Fruit fly (Drosophila melanogaster) whole organism: ENCODE results near the gene CG11369.

Experiments used
- CG8478 ChIP-seq: fragments of >200 bp; optimal IDR thresholded peaks from 2 replicates; lab custom pipeline; 2018; ENCODE audit warnings: inconsistent platforms
- Dll ChIP-seq: fragments of >200 bp; optimal IDR thresholded peaks from 2 replicates; lab custom pipeline; 2017
- EcR ChIP-seq, 2 experiments: fragments of >200 bp; optimal IDR thresholded peaks; 2 replicates each; lab custom pipeline; 2017; ENCODE audit warnings: missing biosample characterization in 2 of 2, missing genetic modification characterization in 2 of 2, missing genetic modification reagents in 2 of 2
- pan ChIP-seq: fragments of >200 bp; optimal IDR thresholded peaks from 2 replicates; lab custom pipeline; 2017
- psq ChIP-seq: fragments of >200 bp; optimal IDR thresholded peaks from 2 replicates; lab custom pipeline; 2017
- usp ChIP-seq: fragments of >200 bp; optimal IDR thresholded peaks from 2 replicates; lab custom pipeline; 2017; ENCODE audit warnings: missing biosample characterization, missing genetic modification characterization, mixed read lengths

Gene CG11369

DNA sequence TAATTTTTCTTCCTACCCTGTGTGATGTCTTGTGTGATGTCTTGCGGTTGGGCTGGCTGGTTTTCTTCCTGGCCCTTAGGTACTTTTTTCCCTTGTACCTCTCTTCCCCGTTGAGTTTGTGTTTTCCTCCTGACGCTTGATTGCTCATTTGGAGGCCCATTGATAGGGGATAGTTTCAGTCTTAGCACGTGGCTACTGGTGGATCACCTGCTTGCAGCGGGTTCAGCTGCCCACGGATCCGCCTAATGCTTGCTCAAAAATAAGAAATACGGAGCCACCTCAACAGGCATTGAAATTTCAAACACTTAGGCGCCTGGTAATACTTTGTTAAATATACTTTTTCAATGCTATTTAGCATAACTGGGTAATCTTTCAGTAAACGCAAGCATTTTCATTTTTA lies at the start of gene CG11369:
Gene CG11369 (plus strand): TSS at position 301 of the 400 bp plus-strand sequence.
- TF ChIP-seq pan (lab: Kevin White, UChicago) (no peak), CG8478 (lab: Kevin White, UChicago) (no peak), EcR (GFP tag; optimal IDR thresholded peaks at IDR 0.05; lab: Kevin White, UChicago) (no peak), psq (lab: Kevin White, UChicago) (no peak), usp (GFP tag; lab: Kevin White, UChicago) (no peak), Dll (lab: Kevin White, UChicago) (no peak)

DNA sequence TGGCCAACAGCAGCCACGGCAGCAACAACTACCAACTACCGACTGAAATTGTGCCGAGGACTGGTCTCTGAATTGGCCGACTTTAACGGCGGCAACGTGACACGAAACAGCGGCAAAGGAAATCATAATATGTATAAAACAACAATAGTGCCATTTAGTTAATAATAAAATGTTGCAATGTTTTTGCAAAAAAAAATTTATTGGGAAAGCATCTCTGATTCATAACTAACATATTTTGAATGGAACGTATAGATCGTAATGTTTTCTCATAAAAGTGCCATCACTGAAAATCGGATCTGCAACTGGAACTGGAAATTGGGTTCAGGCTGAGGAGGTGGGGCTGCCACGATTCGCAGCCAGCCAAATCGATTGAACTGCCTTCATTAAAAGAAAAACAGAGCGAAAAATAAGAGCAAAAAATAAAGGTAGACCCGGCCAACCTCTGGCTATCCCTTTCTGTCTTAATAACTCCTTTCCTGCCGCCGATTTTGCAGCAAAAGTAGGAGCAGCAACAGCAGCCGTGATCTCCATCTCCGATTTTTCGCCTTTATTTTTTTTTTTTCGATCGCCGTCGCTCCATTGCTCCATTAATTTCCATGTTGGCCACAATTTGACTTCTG lies 47.9 kb upstream of the CG11369 start:
- TF ChIP-seq usp (GFP tag; lab: Kevin White, UChicago) (no peak), pan (lab: Kevin White, UChicago) (no peak), EcR (GFP tag; optimal IDR thresholded peaks at IDR 0.05; lab: Kevin White, UChicago) (no peak), Dll (lab: Kevin White, UChicago) (no peak), psq (lab: Kevin White, UChicago) (no peak), CG8478 (lab: Kevin White, UChicago) (no peak)

DNA sequence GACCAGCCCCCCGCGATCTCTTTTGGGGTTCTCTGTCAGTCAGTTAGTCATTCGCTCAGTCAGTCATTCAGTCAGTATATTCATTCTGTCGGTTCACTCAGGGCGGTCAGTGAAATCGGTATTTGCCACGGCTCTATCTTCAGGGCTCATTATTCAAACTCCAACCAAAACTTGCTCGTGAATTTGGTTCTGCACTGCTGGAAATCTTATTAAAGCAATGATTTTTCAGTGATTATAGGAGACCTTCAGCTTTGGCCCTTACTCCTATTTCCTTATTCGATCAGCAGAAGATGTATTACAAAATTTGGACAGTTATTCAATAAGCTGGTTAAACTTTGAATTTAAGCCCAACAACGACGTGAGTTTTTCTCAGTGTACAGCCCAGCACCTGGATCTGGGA lies 47.2 kb upstream of the CG11369 start:
- no peak for TF ChIP-seq Dll (lab: Kevin White, UChicago)
- no peak for TF ChIP-seq EcR (GFP tag; optimal IDR thresholded peaks at IDR 0.05; lab: Kevin White, UChicago)
- no peak for TF ChIP-seq psq (lab: Kevin White, UChicago)
- no peak for TF ChIP-seq usp (GFP tag; lab: Kevin White, UChicago)
- TF ChIP-seq pan (lab: Kevin White, UChicago), result no peak
- no peak for TF ChIP-seq CG8478 (lab: Kevin White, UChicago)

DNA sequence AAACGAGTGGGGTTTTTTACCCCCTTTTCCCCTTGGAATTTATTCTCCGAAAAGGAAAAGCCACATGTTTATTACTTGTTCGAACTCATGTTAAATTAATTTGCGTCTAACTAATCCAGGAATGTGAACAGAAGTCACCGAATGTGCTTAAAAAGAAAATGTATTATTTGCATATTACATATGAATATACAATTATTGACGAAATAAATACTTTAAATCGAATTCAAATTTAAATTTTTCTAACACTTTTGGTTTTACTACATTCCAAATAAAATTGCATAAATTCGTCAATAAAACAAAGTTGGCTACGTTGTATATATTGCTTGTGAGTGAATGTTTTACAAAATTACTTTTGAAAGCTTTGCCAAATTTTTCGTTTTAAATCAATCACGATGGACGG lies 46.1 kb upstream of the CG11369 start, which contains the start of gene CG43138:
Gene CG43138 (plus strand): TSS at position 301 of the 400 bp plus-strand sequence.
- TF ChIP-seq CG8478 (lab: Kevin White, UChicago), result no peak
- no peak for TF ChIP-seq EcR (GFP tag; optimal IDR thresholded peaks at IDR 0.05; lab: Kevin White, UChicago)
- TF ChIP-seq Dll (lab: Kevin White, UChicago), result no peak

DNA sequence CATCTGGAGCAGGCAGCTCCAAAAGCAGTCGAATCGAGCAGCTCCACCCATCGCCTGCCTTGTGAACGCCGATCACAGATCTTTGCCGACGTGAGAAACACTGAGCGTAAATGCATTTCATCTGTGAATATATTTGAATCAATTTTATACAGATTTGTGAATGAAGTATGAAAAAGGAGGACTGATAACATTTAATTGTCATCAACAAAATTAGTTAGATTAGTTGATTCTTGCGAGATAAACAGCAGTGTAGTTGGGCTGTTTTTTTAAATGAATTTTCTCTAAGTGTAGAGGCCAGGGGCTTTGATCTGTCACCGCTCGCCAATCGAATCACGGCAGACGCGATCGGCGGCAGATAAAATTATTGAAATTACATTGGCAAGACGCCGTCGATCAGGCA lies 43.9 kb upstream of the CG11369 start:
- TF ChIP-seq CG8478 (lab: Kevin White, UChicago) (no peak), pan (lab: Kevin White, UChicago) (no peak), psq (lab: Kevin White, UChicago) (no peak), EcR (GFP tag; optimal IDR thresholded peaks at IDR 0.05; lab: Kevin White, UChicago) (no peak), usp (GFP tag; lab: Kevin White, UChicago) (no peak), Dll (lab: Kevin White, UChicago) (no peak)

DNA sequence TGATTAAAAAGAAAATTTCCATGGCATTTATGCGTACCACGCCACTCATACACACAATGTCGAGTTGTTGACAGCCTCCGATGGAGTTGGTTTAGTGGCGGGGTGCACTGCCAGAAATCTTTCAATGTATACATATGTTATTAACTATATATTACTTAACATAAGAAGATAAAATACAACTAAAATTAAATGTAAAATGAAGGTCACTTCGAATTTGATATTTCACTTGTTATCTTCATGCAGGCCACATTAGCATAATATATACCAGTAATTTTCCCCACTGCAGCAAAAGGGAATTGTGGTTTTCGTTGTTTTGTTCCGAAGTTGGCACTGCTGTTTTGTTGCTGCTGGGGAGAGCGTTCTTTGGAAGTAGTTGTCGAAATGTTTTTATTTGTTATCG lies 39.2 kb upstream of the CG11369 start:
- TF ChIP-seq EcR (GFP tag; optimal IDR thresholded peaks at IDR 0.05; lab: Kevin White, UChicago) (no peak), Dll (lab: Kevin White, UChicago) (no peak), CG8478 (lab: Kevin White, UChicago) (no peak), pan (lab: Kevin White, UChicago) (no peak), psq (lab: Kevin White, UChicago) (no peak)

DNA sequence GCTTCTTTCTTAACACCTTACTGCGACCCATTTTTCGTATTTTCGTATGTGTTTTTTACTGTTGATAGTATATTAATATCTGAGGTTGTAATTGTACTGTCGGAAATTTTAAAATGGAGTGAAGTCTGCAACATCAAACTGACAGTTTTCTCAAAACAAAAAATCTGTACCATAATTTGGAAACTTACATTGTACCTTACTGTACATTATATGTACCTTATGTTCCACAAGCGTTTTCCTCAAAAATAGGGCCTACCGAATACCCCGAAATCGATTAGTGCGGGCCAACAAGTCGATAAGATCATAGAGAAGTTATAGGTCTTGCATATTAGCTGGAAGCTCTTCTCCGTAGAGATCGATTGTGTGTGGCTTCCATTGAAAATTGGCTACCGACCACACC lies 37.2 kb upstream of the CG11369 start, which contains the start of gene CG32720:
Gene CG32720 (minus strand): TSS at position 101 of the 400 bp plus-strand sequence.
- TF ChIP-seq usp (GFP tag; lab: Kevin White, UChicago) (no peak), pan (lab: Kevin White, UChicago) (no peak), EcR (GFP tag; optimal IDR thresholded peaks at IDR 0.05; lab: Kevin White, UChicago) (no peak), psq (lab: Kevin White, UChicago) (no peak), Dll (lab: Kevin White, UChicago) (no peak), CG8478 (lab: Kevin White, UChicago) (no peak)

DNA sequence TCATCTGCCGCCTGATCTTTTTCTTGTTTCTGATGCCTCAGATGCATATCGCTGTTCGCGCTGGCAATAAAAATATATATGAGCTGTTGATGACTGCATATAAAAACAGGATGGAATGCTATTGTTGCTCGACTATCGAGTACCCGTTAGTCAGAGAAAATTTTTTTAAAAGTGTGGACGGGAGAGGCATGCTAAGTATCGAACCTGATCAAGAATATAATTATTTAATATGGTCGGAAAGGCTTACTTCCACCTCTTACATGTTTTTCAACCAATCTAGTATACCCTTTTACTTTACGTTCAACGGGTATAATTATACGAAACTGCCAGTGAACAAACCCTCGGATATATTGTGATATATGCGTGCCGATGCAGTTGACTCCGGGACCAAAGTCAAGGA lies 36.3 kb upstream of the CG11369 start:
- TF ChIP-seq CG8478 (lab: Kevin White, UChicago) (no peak), Dll (lab: Kevin White, UChicago) (no peak), pan (lab: Kevin White, UChicago) (peak; percentile 13), EcR (GFP tag; optimal IDR thresholded peaks at IDR 0.05; lab: Kevin White, UChicago) (no peak), usp (GFP tag; lab: Kevin White, UChicago) (no peak)

DNA sequence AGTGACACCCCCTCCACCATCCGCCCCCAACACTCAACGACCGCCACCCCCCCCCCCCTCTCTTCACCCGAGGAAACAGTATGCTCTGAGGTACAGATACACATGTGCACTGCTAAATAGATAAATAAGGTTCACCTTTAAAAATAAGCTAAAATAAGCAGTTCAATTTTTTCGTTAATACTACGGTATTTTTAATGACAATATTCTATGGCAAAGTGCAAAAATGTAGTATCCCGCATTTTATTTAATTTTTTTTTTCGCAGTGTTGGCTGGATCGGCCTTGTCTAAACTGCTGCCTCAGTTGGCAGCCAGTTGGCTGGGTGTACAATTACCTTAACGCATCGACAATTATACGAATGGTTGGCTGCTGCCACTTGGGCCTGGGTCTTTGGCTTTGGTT lies 35.0 kb upstream of the CG11369 start:
- no peak for TF ChIP-seq EcR (GFP tag; optimal IDR thresholded peaks at IDR 0.05; lab: Kevin White, UChicago)
- TF ChIP-seq psq (lab: Kevin White, UChicago), result no peak
- TF ChIP-seq CG8478 (lab: Kevin White, UChicago), result no peak
- TF ChIP-seq pan (lab: Kevin White, UChicago), result no peak
- TF ChIP-seq Dll (lab: Kevin White, UChicago), result no peak
- no peak for TF ChIP-seq usp (GFP tag; lab: Kevin White, UChicago)

DNA sequence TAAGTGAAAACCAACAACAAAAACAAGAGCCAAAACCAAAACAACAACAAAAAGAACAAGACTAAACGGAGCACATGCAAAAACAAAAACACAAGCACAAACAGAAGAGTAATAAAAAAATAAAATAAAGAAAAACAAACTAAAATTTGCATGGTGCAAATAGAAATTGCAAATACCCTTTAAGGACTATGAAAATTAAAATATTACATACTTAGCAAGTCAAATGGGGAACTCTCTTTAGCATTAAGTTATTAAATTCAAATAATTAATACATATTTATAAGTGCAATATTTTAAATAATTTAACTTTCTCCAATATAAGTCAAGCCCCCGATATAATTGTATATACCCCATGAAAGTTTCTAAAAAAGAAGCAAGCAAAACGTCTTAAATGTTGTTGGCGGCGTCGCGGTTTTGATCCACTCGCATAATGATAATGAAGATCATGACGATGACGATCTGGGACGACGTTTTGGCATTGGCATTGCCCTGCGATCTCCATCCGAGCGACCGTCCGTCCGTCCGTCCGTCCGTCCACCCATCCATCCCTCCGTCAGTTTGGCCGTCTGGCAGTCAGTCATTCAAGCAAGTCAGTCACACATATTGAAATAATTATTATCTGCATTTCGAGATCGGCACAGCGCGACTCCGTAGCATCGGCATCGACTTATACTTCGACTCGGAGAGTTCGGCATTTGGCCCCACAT lies 33.2 kb upstream of the CG11369 start:
- no peak for TF ChIP-seq EcR (GFP tag; optimal IDR thresholded peaks at IDR 0.05; lab: Kevin White, UChicago)
- no peak for TF ChIP-seq CG8478 (lab: Kevin White, UChicago)
- TF ChIP-seq Dll (lab: Kevin White, UChicago), result no peak
- TF ChIP-seq psq (lab: Kevin White, UChicago), result no peak
- no peak for TF ChIP-seq usp (GFP tag; lab: Kevin White, UChicago)
- TF ChIP-seq pan (lab: Kevin White, UChicago), result no peak

DNA sequence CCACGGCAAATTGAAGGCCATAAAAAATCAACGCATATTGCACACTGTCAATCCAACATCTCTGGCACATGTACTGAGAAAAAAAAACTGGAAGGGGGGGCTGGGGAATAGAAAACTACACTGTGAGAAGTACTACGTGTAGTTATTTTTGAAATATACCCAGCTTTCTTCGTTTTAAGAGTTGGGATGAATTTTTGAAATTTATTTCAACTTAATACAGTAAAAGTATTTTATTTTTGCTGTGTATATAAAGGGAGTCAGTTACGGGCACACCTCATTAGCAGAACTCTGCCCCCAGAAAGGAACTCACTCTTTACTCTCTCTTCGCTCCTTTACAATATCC lies 32.7 kb upstream of the CG11369 start:
- TF ChIP-seq CG8478 (lab: Kevin White, UChicago), result no peak
- TF ChIP-seq psq (lab: Kevin White, UChicago), result no peak
- no peak for TF ChIP-seq Dll (lab: Kevin White, UChicago)
- no peak for TF ChIP-seq pan (lab: Kevin White, UChicago)
- TF ChIP-seq usp (GFP tag; lab: Kevin White, UChicago), result no peak
- TF ChIP-seq EcR (GFP tag; optimal IDR thresholded peaks at IDR 0.05; lab: Kevin White, UChicago), result no peak
